Worm (Caenorhabditis elegans): ENCODE results near the gene fbxa-189.

DNA sequence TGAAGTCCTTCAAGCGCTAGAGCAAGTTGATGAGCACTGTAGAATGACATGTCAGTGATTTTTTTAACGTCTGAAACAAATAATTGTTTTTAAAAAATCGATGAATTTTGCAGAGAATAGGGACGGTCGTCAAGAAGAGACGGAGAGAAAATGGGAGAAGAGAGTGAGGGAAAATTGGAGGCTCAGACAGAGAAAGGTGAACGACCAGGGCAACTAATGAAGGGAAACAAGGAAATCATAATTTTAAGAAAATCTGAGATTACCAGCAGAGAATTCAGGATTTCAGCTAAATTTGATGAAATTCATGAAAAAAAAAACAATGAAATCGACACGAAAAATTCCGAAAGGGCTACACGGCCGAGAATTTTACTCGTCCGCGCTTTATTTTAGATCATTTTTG lies 30.0 kb upstream of the fbxa-189 start, which contains the start of gene F31E9.6:
- TF ChIP-seq pqm-1 (tag; optimal IDR thresholded peaks at IDR 0.05) (no peak), elt-1 (tag; optimal IDR thresholded peaks at IDR 0.05) (no peak), lin-15B (tag; optimal IDR thresholded peaks at IDR 0.05) (no peak), ztf-11 (tag; optimal IDR thresholded peaks at IDR 0.05) (no peak), nhr-43 (tag; optimal IDR thresholded peaks at IDR 0.05; ENCODE audit: poor library complexity, severe bottlenecking) (no peak), skn-1 (tag; optimal IDR thresholded peaks at IDR 0.05) (no peak), fos-1 (tag; optimal IDR thresholded peaks at IDR 0.05) (no peak), tbx-2 (tag; optimal IDR thresholded peaks at IDR 0.05) (no peak), ceh-16 (tag; optimal IDR thresholded peaks at IDR 0.05) (no peak), aly-2 (tag; optimal IDR thresholded peaks at IDR 0.05) (no peak), nhr-76 (tag; optimal IDR thresholded peaks at IDR 0.05) (no peak), ceh-82 (tag; optimal IDR thresholded peaks at IDR 0.05) (no peak)

Measured in whole organism, L3 larva.